Fruit fly (Drosophila melanogaster): ENCODE data around the gene CG33985.

Gene CG33985

DNA sequence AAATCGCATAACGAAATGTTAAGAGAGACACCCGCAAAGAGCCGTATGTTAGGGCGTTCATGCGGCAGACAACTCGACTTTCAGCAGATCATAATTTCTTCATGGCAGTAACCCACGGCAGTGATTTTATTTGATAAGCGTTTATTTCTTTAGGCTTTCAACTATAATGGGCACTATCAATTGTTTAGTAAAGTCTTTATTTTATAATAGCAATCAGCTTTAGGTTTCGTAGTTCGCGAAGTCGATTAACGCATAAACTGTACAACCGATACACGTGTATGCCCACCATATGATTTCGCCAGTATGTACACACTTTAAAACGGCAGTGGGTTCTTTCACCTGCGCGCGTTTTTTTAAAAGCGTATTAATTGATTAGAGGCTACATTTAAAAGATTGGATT is 18.4 kb downstream of the CG33985 start, which contains the start of gene CG7841 (continued):
- TF ChIP-seq yki (optimal IDR thresholded peaks at IDR 0.05), result peak; percentile 51
- TF ChIP-seq CG30403 (GFP tag; optimal IDR thresholded peaks at IDR 0.05), result peak; percentile 97
- peak; percentile 98 for TF ChIP-seq CG15269 (tag; optimal IDR thresholded peaks at IDR 0.05)
- TF ChIP-seq CG3995 (GFP tag; optimal IDR thresholded peaks at IDR 0.05), result peak; percentile 80
- no peak; the same call in 2 of the 3 replicates for TF ChIP-seq H15 (GFP tag; IDR thresholded peaks at IDR 0.05)
- TF ChIP-seq CG2678 (tag; optimal IDR thresholded peaks at IDR 0.05), result peak; percentile 99
- TF ChIP-seq Dfd (GFP tag; optimal IDR thresholded peaks at IDR 0.05), result no peak
- peak; percentile 91 for TF ChIP-seq zen (tag; optimal IDR thresholded peaks at IDR 0.05)
- peak; percentile 99 for TF ChIP-seq CrebB (tag; optimal IDR thresholded peaks at IDR 0.05)
- TF ChIP-seq CG1233 (GFP tag; optimal IDR thresholded peaks at IDR 0.05), result peak; percentile 98
- peak; percentile 96 for TF ChIP-seq Mes4 (GFP tag; optimal IDR thresholded peaks at IDR 0.05)
- peak; percentile 99 for TF ChIP-seq CG13424 (tag; optimal IDR thresholded peaks at IDR 0.05)
- peak; percentile 92 for TF ChIP-seq sima (GFP tag; optimal IDR thresholded peaks at IDR 0.05)
- peak; percentile 77 for TF ChIP-seq CG7745 (tag; optimal IDR thresholded peaks at IDR 0.05)
- TF ChIP-seq Adf1 (GFP tag; IDR thresholded peaks at IDR 0.05), result peak; percentile 80
- TF ChIP-seq Sox100B (GFP tag; optimal IDR thresholded peaks at IDR 0.05), result peak; percentile 97
- peak; percentile 97 for TF ChIP-seq schlank (tag; optimal IDR thresholded peaks at IDR 0.05)
- TF ChIP-seq CG12236 (GFP tag; optimal IDR thresholded peaks at IDR 0.05), result peak; percentile 96
- TF ChIP-seq CG6765 (GFP tag; optimal IDR thresholded peaks at IDR 0.05), result peak; percentile 98
- peak; percentile 93 for TF ChIP-seq Ptx1 (GFP tag; IDR thresholded peaks at IDR 0.05)
- peak; percentile 75 for TF ChIP-seq Gug (GFP tag; IDR thresholded peaks at IDR 0.05)
- peak; percentile 95 for TF ChIP-seq pum (GFP tag; optimal IDR thresholded peaks at IDR 0.05)
- TF ChIP-seq slbo (GFP tag; IDR thresholded peaks at IDR 0.05), result peak; percentile 94
- peak; percentile 75; the same call in 1 of the 2 replicates for TF ChIP-seq Ravus (GFP tag; IDR thresholded peaks at IDR 0.05)
- peak in 1 of 3 experiments; percentile 95 for TF ChIP-seq Stat92E (GFP tag; optimal IDR thresholded peaks at IDR 0.05)
- TF ChIP-seq Xbp1 (GFP tag; optimal IDR thresholded peaks at IDR 0.05), result peak; percentile 97
- peak; percentile 92 for TF ChIP-seq H2.0 (GFP tag; IDR thresholded peaks at IDR 0.05)
- peak; percentile 97 for TF ChIP-seq stc (GFP tag; IDR thresholded peaks at IDR 0.05)
- peak; percentile 98 for TF ChIP-seq Ets65A (GFP tag)
- TF ChIP-seq slp2 (GFP tag; optimal IDR thresholded peaks at IDR 0.05), result peak; percentile 92
- no peak for TF ChIP-seq sna (GFP tag; IDR thresholded peaks at IDR 0.05; ENCODE audit: partially characterized antibody)
- no peak for TF ChIP-seq CG16813 (GFP tag; IDR thresholded peaks at IDR 0.05; ENCODE audit: partially characterized antibody)
- TF ChIP-seq CG18619 (GFP tag; optimal IDR thresholded peaks at IDR 0.05), result peak; percentile 97
- TF ChIP-seq da (GFP tag; optimal IDR thresholded peaks at IDR 0.05), result peak; percentile 94
- TF ChIP-seq CG11560 (tag; IDR thresholded peaks at IDR 0.05), result no peak
- TF ChIP-seq unc-4 (GFP tag; IDR thresholded peaks at IDR 0.05; ENCODE audit: partially characterized antibody), result no peak
- peak; percentile 92 for TF ChIP-seq trh (GFP tag; optimal IDR thresholded peaks at IDR 0.05)
- peak; percentile 94 for TF ChIP-seq CG8290 (GFP tag; optimal IDR thresholded peaks at IDR 0.05)
- TF ChIP-seq CG8290 (tag; optimal IDR thresholded peaks at IDR 0.05), result peak; percentile 94 to 96
- TF ChIP-seq CG11085 (GFP tag; IDR thresholded peaks at IDR 0.05), result no peak; the same call in 1 of the 2 replicates
- TF ChIP-seq CG17612 (GFP tag; IDR thresholded peaks at IDR 0.05), result peak; percentile 83; the same call in 1 of the 2 replicates
- no peak for TF ChIP-seq eve (GFP tag; optimal IDR thresholded peaks at IDR 0.05)
- TF ChIP-seq sob (GFP tag; IDR thresholded peaks at IDR 0.05), result peak; percentile 95
- peak; percentile 98 for TF ChIP-seq Hsf (GFP tag; optimal IDR thresholded peaks at IDR 0.05)
- TF ChIP-seq CG5180 (GFP tag; optimal IDR thresholded peaks at IDR 0.05), result peak; percentile 93
- peak; percentile 94 for TF ChIP-seq CG10565 (GFP tag; optimal IDR thresholded peaks at IDR 0.05)
- TF ChIP-seq C15 (GFP tag; IDR thresholded peaks at IDR 0.05), result peak; percentile 93
- peak; percentile 96 for TF ChIP-seq CG9817 (tag; optimal IDR thresholded peaks at IDR 0.05)
- TF ChIP-seq Trl (optimal IDR thresholded peaks at IDR 0.05), result no peak
- TF ChIP-seq Trl (GFP tag; optimal IDR thresholded peaks at IDR 0.05), result peak; percentile 97
- peak; percentile 97 for TF ChIP-seq CG18476 (GFP tag; optimal IDR thresholded peaks at IDR 0.05)
- peak; percentile 98 for TF ChIP-seq corto (GFP tag; optimal IDR thresholded peaks at IDR 0.05)

Measured in whole organism, embryonic.